Fruit fly (Drosophila melanogaster) whole organism, embryonic: ENCODE measurements around the gene Ddc.

Source experiments
- CG10209 ChIP-seq: fragments of 200-800 bp; sonication (Bioruptor generic); optimal IDR thresholded peaks from 3 replicates; lab custom pipeline; 2017; ENCODE audit warnings: missing biosample characterization, mild to moderate bottlenecking, missing genetic modification characterization, missing genetic modification reagents
- CG12236 ChIP-seq: fragments of 200-800 bp; sonication (Bioruptor generic); optimal IDR thresholded peaks from 2 replicates; lab custom pipeline; 2016; ENCODE audit warnings: missing biosample characterization, missing genetic modification characterization
- CG12942 ChIP-seq: fragments of 200-800 bp; sonication (Bioruptor generic); optimal IDR thresholded peaks from 3 replicates; lab custom pipeline; 2016; ENCODE audit warnings: missing biosample characterization, missing genetic modification characterization
- CG13775 ChIP-seq: fragments of 200-800 bp; sonication (Bioruptor generic); optimal IDR thresholded peaks from 3 replicates; lab custom pipeline; 2017; ENCODE audit warnings: missing biosample characterization, mild to moderate bottlenecking, missing genetic modification characterization
- CG14014 ChIP-seq: fragments of 200-800 bp; sonication (Bioruptor generic); IDR thresholded peaks from 2 replicates; pipeline ENCODE4 v1.3.6; 2022; ENCODE audit warnings: missing biosample characterization, missing genetic modification characterization
- CG15073 ChIP-seq: fragments of 200-800 bp; sonication (Bioruptor generic); optimal IDR thresholded peaks from 2 replicates; lab custom pipeline; 2016; ENCODE audit warnings: missing biosample characterization, missing genetic modification characterization
- CG15479 ChIP-seq: fragments of 200-800 bp; sonication (Bioruptor generic); optimal IDR thresholded peaks from 3 replicates; lab custom pipeline; 2019; ENCODE audit warnings: missing biosample characterization, mild to moderate bottlenecking, missing genetic modification characterization, moderate library complexity
- CG1603 ChIP-seq: fragments of 200-800 bp; sonication (Bioruptor generic); optimal IDR thresholded peaks from 2 replicates; lab custom pipeline; 2019; ENCODE audit warnings: missing biosample characterization, mild to moderate bottlenecking, missing genetic modification characterization, moderate library complexity
- CG17802 ChIP-seq: fragments of 200-800 bp; sonication (Bioruptor generic); optimal IDR thresholded peaks from 2 replicates; lab custom pipeline; 2018; ENCODE audit warnings: missing biosample characterization, mild to moderate bottlenecking, missing genetic modification characterization, moderate library complexity
- CG30020 ChIP-seq: fragments of 200-800 bp; optimal IDR thresholded peaks from 2 replicates; lab custom pipeline; 2019; ENCODE audit warnings: missing biosample characterization, mild to moderate bottlenecking, missing genetic modification characterization, moderate library complexity
- CG32532 ChIP-seq: fragments of 200-800 bp; sonication (Bioruptor generic); IDR thresholded peaks from 2 replicates; pipeline ENCODE4 v1.3.6; 2022; ENCODE audit warnings: missing biosample characterization, missing genetic modification characterization
- CG3847 ChIP-seq: fragments of 200-800 bp; sonication (Bioruptor generic); IDR thresholded peaks from 2 replicates; pipeline ENCODE4 v1.3.6; 2022; ENCODE audit warnings: missing biosample characterization, missing genetic modification characterization
- CG4820 ChIP-seq: fragments of 200-800 bp; sonication (Bioruptor generic); optimal IDR thresholded peaks from 3 replicates; lab custom pipeline; 2016; ENCODE audit warnings: missing biosample characterization, missing genetic modification characterization
- CG5180 ChIP-seq: fragments of 200-800 bp; sonication (Bioruptor generic); optimal IDR thresholded peaks from 3 replicates; lab custom pipeline; 2017; ENCODE audit warnings: missing biosample characterization, missing genetic modification characterization, mild to moderate bottlenecking, moderate library complexity, missing genetic modification reagents
- CG7556 ChIP-seq: fragments of 200-800 bp; sonication (Bioruptor generic); optimal IDR thresholded peaks from 2 replicates; lab custom pipeline; 2017; ENCODE audit warnings: missing biosample characterization, mild to moderate bottlenecking, missing genetic modification characterization
- CG7786 ChIP-seq: fragments of 200-800 bp; sonication (Bioruptor generic); optimal IDR thresholded peaks from 2 replicates; lab custom pipeline; 2016; ENCODE audit warnings: missing biosample characterization, missing genetic modification characterization
- CG8290 ChIP-seq, 3 experiments: fragments of 200-800 bp; sonication (Bioruptor generic); optimal IDR thresholded peaks; 2 replicates each; lab custom pipeline; 2016 to 2019; ENCODE audit warnings: missing biosample characterization in 3 of 3, missing genetic modification characterization in 3 of 3, mild to moderate bottlenecking in 2 of 3, moderate library complexity in 1 of 3
- Deaf1 ChIP-seq: fragments of 200-800 bp; optimal IDR thresholded peaks from 3 replicates; lab custom pipeline; 2019; ENCODE audit warnings: missing biosample characterization, mild to moderate bottlenecking, missing genetic modification characterization, moderate library complexity
- Hr39 ChIP-seq: fragments of >200 bp; optimal IDR thresholded peaks from 2 replicates; lab custom pipeline; 2017
- Hr78 ChIP-seq, 2 experiments: fragments of 200-800 bp in 1 of 2; fragments of >200 bp in 1 of 2; sonication (Bioruptor generic) in 1 of 2; optimal IDR thresholded peaks; 2 replicates each; lab custom pipeline; 2017 to 2019; ENCODE audit warnings: missing biosample characterization in 2 of 2, missing genetic modification characterization in 2 of 2, mild to moderate bottlenecking in 1 of 2, moderate library complexity in 1 of 2
- Poxn ChIP-seq: fragments of 200-800 bp; sonication (Bioruptor generic); IDR thresholded peaks from 2 replicates; pipeline ENCODE4 v1.3.6; 2022; ENCODE audit warnings: missing biosample characterization, missing genetic modification characterization
- Sin3A ChIP-seq: fragments of >200 bp; optimal IDR thresholded peaks from 2 replicates; lab custom pipeline; 2018
- Sry-β ChIP-seq: fragments of 200-800 bp; sonication (Bioruptor generic); optimal IDR thresholded peaks from 2 replicates; lab custom pipeline; 2018; ENCODE audit warnings: missing biosample characterization, mild to moderate bottlenecking, missing genetic modification characterization, moderate library complexity
- Ssrp ChIP-seq: fragments of 200-800 bp; sonication (Bioruptor generic); optimal IDR thresholded peaks from 2 replicates; lab custom pipeline; 2018; ENCODE audit warnings: missing biosample characterization, mild to moderate bottlenecking, missing genetic modification characterization, moderate library complexity
- Trl ChIP-seq, 3 experiments: fragments of >200 bp in 2 of 3; fragments of 200-800 bp in 1 of 3; sonication (Bioruptor generic) in 1 of 3; optimal IDR thresholded peaks; 2 replicates in 1 of 3; 3 replicates in 2 of 3; lab custom pipeline; 2016 to 2017; ENCODE audit warnings: missing biosample characterization in 1 of 3, missing genetic modification characterization in 1 of 3
- ab ChIP-seq: fragments of 200-800 bp; sonication (Bioruptor generic); optimal IDR thresholded peaks from 2 replicates; lab custom pipeline; 2016; ENCODE audit warnings: missing biosample characterization, missing genetic modification characterization
- abd-A ChIP-seq: fragments of 200-800 bp; sonication (Bioruptor generic); optimal IDR thresholded peaks from 3 replicates; lab custom pipeline; 2019; ENCODE audit warnings: missing biosample characterization, mild to moderate bottlenecking, missing genetic modification characterization, moderate library complexity
- bcd ChIP-seq: fragments of 200-800 bp; sonication (Bioruptor generic); optimal IDR thresholded peaks from 2 replicates; lab custom pipeline; 2017; ENCODE audit warnings: missing biosample characterization, mild to moderate bottlenecking, missing genetic modification characterization
- bowl ChIP-seq: fragments of 200-800 bp; sonication (Bioruptor generic); IDR thresholded peaks from 2 replicates; pipeline ENCODE4 v1.3.6; 2022; ENCODE audit warnings: missing biosample characterization, missing genetic modification characterization
- crol ChIP-seq: fragments of 200-800 bp; sonication (Bioruptor generic); IDR thresholded peaks from 2 replicates; pipeline ENCODE4 v1.3.6; 2022; ENCODE audit warnings: missing biosample characterization, missing genetic modification characterization
- dimm ChIP-seq: fragments of 200-800 bp; sonication (Bioruptor generic); IDR thresholded peaks from 2 replicates; pipeline ENCODE4 v1.3.6; 2022; ENCODE audit warnings: missing biosample characterization, missing genetic modification characterization
- emc ChIP-seq: fragments of 200-800 bp; sonication (Bioruptor generic); optimal IDR thresholded peaks from 2 replicates; lab custom pipeline; 2016; ENCODE audit warnings: missing biosample characterization, missing genetic modification characterization
- en ChIP-seq: fragments of 200-800 bp; sonication (Bioruptor generic); optimal IDR thresholded peaks from 2 replicates; lab custom pipeline; 2016; ENCODE audit warnings: missing biosample characterization, missing genetic modification characterization
- gem ChIP-seq: fragments of 200-800 bp; sonication (Bioruptor generic); optimal IDR thresholded peaks from 2 replicates; lab custom pipeline; 2019; ENCODE audit warnings: missing biosample characterization, mild to moderate bottlenecking, missing genetic modification characterization, moderate library complexity
- gfzf ChIP-seq: fragments of 200-800 bp; sonication (Bioruptor generic); optimal IDR thresholded peaks from 2 replicates; lab custom pipeline; 2016; ENCODE audit warnings: missing biosample characterization, mild to moderate bottlenecking, missing genetic modification characterization, moderate library complexity
- lov ChIP-seq, 2 experiments: fragments of 200-800 bp in 1 of 2; fragments of >200 bp in 1 of 2; sonication (Bioruptor generic) in 1 of 2; IDR thresholded peaks in 1 of 2; optimal IDR thresholded peaks in 1 of 2; 2 replicates in 1 of 2; 3 replicates in 1 of 2; pipeline versions ENCODE4 v1.3.6 to Lab custom; 2017 to 2022; ENCODE audit warnings: missing biosample characterization in 1 of 2, missing genetic modification characterization in 1 of 2
- nau ChIP-seq: fragments of 200-800 bp; sonication (Bioruptor generic); optimal IDR thresholded peaks from 3 replicates; lab custom pipeline; 2017; ENCODE audit warnings: missing biosample characterization, mild to moderate bottlenecking, missing genetic modification characterization, missing genetic modification reagents
- odd ChIP-seq: fragments of 200-800 bp; sonication (Bioruptor generic); optimal IDR thresholded peaks from 2 replicates; lab custom pipeline; 2017; ENCODE audit warnings: missing biosample characterization, mild to moderate bottlenecking, missing genetic modification characterization
- phol ChIP-seq: fragments of 200-800 bp; sonication (Bioruptor generic); optimal IDR thresholded peaks from 3 replicates; lab custom pipeline; 2018; ENCODE audit warnings: missing biosample characterization, mild to moderate bottlenecking, missing genetic modification characterization, moderate library complexity
- pzg ChIP-seq: fragments of 200-800 bp; sonication (Bioruptor generic); optimal IDR thresholded peaks from 3 replicates; lab custom pipeline; 2018; ENCODE audit warnings: missing biosample characterization, mild to moderate bottlenecking, missing genetic modification characterization, moderate library complexity
- schlank ChIP-seq: fragments of 200-800 bp; sonication (Bioruptor generic); optimal IDR thresholded peaks from 2 replicates; lab custom pipeline; 2018; ENCODE audit warnings: missing biosample characterization, mild to moderate bottlenecking, missing genetic modification characterization
- sens-2 ChIP-seq: fragments of 200-800 bp; sonication (Bioruptor generic); IDR thresholded peaks from 2 replicates; pipeline ENCODE4 v1.3.6; 2022; ENCODE audit warnings: missing biosample characterization, missing genetic modification characterization
- sisA ChIP-seq: fragments of 200-800 bp; sonication (Bioruptor generic); IDR thresholded peaks from 2 replicates; pipeline ENCODE4 v1.3.6; 2022; ENCODE audit warnings: missing biosample characterization, missing genetic modification characterization
- sqz ChIP-seq: fragments of 200-800 bp; sonication (Bioruptor generic); optimal IDR thresholded peaks from 3 replicates; lab custom pipeline; 2018; ENCODE audit warnings: missing biosample characterization, mild to moderate bottlenecking, missing genetic modification characterization
- tup ChIP-seq: fragments of 200-800 bp; sonication (Bioruptor generic); optimal IDR thresholded peaks from 2 replicates; lab custom pipeline; 2016; ENCODE audit warnings: missing biosample characterization, mild to moderate bottlenecking, missing genetic modification characterization, moderate library complexity
- wek ChIP-seq: fragments of 200-800 bp; sonication (Bioruptor generic); optimal IDR thresholded peaks from 3 replicates; lab custom pipeline; 2018; ENCODE audit warnings: missing biosample characterization, mild to moderate bottlenecking, missing genetic modification characterization, moderate library complexity
- wor ChIP-seq: fragments of 200-800 bp; sonication (Bioruptor generic); IDR thresholded peaks from 2 replicates; pipeline ENCODE4 v1.3.6; 2022; ENCODE audit warnings: missing biosample characterization, missing genetic modification characterization
- zf30C ChIP-seq: fragments of 200-800 bp; sonication (Bioruptor generic); optimal IDR thresholded peaks from 3 replicates; lab custom pipeline; 2018; ENCODE audit warnings: missing biosample characterization, mild to moderate bottlenecking, missing genetic modification characterization

Ddc gene

DNA sequence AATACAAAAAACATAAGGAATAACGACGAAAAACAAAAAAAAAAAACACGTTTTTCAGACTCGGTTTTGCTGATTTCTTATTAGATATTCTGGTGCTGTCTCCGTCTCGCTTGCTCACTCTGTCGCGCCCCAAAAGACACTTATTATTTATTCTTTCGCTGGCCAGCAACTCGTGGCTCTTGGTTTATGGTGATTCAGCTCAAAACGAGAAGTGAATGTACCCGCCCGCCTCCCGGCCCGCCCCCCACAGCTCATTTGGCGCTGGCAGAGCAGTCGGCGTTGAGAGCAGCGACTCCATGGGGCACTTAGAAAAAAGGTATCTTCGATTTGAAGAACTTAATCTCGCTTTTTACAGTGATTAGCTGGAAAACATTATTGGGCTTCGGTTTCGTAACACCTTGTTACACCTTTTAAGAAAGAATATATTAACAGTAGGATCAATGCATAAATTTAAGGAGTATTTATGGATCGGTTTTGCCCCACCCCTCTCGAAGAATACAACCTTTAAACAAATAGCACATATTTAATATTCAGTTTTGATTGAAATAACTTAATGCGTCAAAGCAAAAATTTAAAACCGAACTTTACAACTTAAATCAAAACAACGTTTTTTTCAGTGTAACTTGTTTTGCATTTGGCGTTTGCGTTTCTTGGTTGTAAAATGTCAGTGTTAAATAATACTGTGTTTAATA, 21.5 kb upstream of the Ddc start (continued):
- TF ChIP-seq wor (GFP tag; lab: Robert Waterston, UW) (peak; percentile 27; the same call in 1 of the 2 replicates), Deaf1 (tag; lab: Kevin White, UChicago) (peak; percentile 19), Poxn (GFP tag; lab: Robert Waterston, UW) (no peak), emc (GFP tag; lab: Kevin White, UChicago) (peak; percentile 42), CG7786 (GFP tag; lab: Kevin White, UChicago) (peak; percentile 70), odd (GFP tag; lab: Kevin White, UChicago) (peak; percentile 68), tup (GFP tag; lab: Kevin White, UChicago) (peak; percentile 26), gem (tag; lab: Kevin White, UChicago) (peak; percentile 88), CG5180 (GFP tag; lab: Kevin White, UChicago) (peak; percentile 47), CG15479 (GFP tag; lab: Kevin White, UChicago) (no peak), CG15073 (GFP tag; lab: Kevin White, UChicago) (no peak), CG12942 (GFP tag; lab: Kevin White, UChicago) (peak; percentile 45), Ssrp (peak; percentile 76), CG10209 (GFP tag; lab: Kevin White, UChicago) (peak; percentile 70), Hr39 (peak; percentile 59), CG7556 (GFP tag; lab: Kevin White, UChicago) (peak; percentile 90), CG32532 (GFP tag; lab: Robert Waterston, UW) (peak; percentile 67), nau (GFP tag; lab: Kevin White, UChicago) (peak; percentile 75), lov (optimal IDR thresholded peaks at IDR 0.05; lab: Kevin White, UChicago) (no peak), lov (GFP tag; IDR thresholded peaks at IDR 0.05; lab: Robert Waterston, UW) (no peak), abd-A (peak; percentile 54), ab (GFP tag; lab: Kevin White, UChicago) (no peak), CG4820 (GFP tag; lab: Kevin White, UChicago) (peak; percentile 67), gfzf (GFP tag; lab: Kevin White, UChicago) (no peak), CG14014 (GFP tag; lab: Robert Waterston, UW) (no peak; the same call in 1 of the 2 replicates), bowl (GFP tag; lab: Robert Waterston, UW) (no peak), phol (peak; percentile 80), wek (GFP tag; lab: Kevin White, UChicago) (peak; percentile 31), Sry-β (GFP tag; lab: Kevin White, UChicago) (peak; percentile 27), CG8290 (GFP tag; optimal IDR thresholded peaks at IDR 0.05; lab: Kevin White, UChicago) (peak; percentile 33), CG8290 (tag; optimal IDR thresholded peaks at IDR 0.05; lab: Kevin White, UChicago) (peak in 1 of 2 experiments; percentile 54), pzg (GFP tag; lab: Kevin White, UChicago) (no peak), Hr78 (GFP tag; optimal IDR thresholded peaks at IDR 0.05; lab: Kevin White, UChicago) (peak in 1 of 2 experiments; percentile 5), schlank (tag; lab: Kevin White, UChicago) (peak; percentile 37), zf30C (GFP tag; lab: Kevin White, UChicago) (no peak), CG12236 (peak; percentile 57), CG3847 (GFP tag; lab: Robert Waterston, UW) (peak; percentile 56), CG30020 (tag; lab: Kevin White, UChicago) (peak; percentile 48), sisA (GFP tag; lab: Robert Waterston, UW) (peak; percentile 21; the same call in 1 of the 2 replicates), en (peak; percentile 65), sens-2 (GFP tag; lab: Robert Waterston, UW) (no peak), dimm (no peak), CG17802 (peak; percentile 35), sqz (GFP tag; lab: Kevin White, UChicago) (no peak), CG1603 (tag; lab: Kevin White, UChicago) (peak; percentile 54), crol (GFP tag; lab: Robert Waterston, UW) (peak; percentile 69; the same call in 1 of the 2 replicates), bcd (GFP tag; lab: Kevin White, UChicago) (peak; percentile 79), Sin3A (lab: Kevin White, UChicago) (no peak), CG13775 (GFP tag; lab: Kevin White, UChicago) (peak; percentile 82), Trl (optimal IDR thresholded peaks at IDR 0.05; lab: Kevin White, UChicago) (no peak), Trl (GFP tag; optimal IDR thresholded peaks at IDR 0.05; lab: Kevin White, UChicago) (peak; percentile 81)
